Fruit fly (Drosophila melanogaster) S2 (cell line): ENCODE results near the gene fry.

Experiments
- CG8478 ChIP-seq: fragments of >200 bp; optimal IDR thresholded peaks from 2 replicates; lab custom pipeline; 2018
- CTCF ChIP-seq, 2 experiments: fragments of >200 bp; optimal IDR thresholded peaks; 2 replicates each; lab custom pipeline; 2018

fry gene

DNA sequence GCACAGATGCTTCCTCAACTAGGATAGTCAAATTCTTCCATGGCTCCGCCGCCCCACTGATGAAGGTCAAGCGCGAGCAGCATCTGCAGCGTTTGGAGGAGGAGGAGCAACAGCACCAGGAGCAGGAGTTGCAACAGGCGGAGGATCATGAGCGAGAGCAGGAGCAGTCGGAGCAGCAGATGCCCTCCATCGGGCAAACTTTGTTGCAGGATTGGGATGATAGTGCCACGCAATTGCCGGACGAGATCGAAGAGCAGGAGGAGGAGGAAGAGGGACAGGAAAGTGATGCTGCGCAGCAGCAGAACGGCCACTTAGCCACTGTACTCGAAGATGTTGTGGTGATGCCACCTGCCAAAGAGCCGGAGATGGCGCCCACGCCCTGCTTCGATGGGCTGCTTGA is 26.7 kb upstream of the fry start:
- TF ChIP-seq CTCF (optimal IDR thresholded peaks at IDR 0.05; lab: Kevin White, UChicago) (no peak), CG8478 (lab: Kevin White, UChicago) (no peak)

- TF ChIP-seq CG8478 (lab: Kevin White, UChicago) (no peak), CTCF (optimal IDR thresholded peaks at IDR 0.05; lab: Kevin White, UChicago) (no peak)
These were observed 25.4 kb upstream of the fry start, which contains the start of gene CG16711 for dm6 chr3L:9704162-9704748. Gene CG16711 (plus strand): TSS chr3L:9704331.

DNA sequence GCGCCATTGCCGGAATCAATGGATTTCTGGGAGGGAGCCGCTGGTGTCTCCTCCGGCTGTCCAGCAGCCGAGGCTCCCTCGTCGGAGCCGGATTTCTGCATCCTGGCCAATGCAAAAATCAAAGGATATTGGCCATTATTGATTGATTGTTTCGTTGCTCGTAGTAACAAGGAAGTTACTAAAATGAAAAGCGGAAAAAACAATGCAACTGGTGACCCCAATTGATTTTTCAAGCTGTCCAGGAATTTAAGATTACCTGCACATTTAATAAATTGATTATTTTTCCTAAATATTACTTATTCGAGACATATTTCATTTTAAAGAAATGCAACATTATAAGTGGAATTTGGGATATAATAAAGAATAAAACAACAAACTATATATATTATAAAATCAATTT is 24.6 kb upstream of the fry start, which contains the start of gene CG6761:
Gene CG6761 (minus strand): TSS at position 101 of the 400 bp plus-strand sequence.
- TF ChIP-seq CG8478 (lab: Kevin White, UChicago) (no peak), CTCF (optimal IDR thresholded peaks at IDR 0.05; lab: Kevin White, UChicago) (no peak)

dm6 chr3L:9698193-9698642 is 19.3 kb upstream of the fry start, which contains the start of gene Ubc4:
Gene Ubc4 (plus strand): TSS chr3L:9698336.
- no peak for TF ChIP-seq CG8478 (lab: Kevin White, UChicago)
- TF ChIP-seq CTCF (optimal IDR thresholded peaks at IDR 0.05; lab: Kevin White, UChicago), result no peak

dm6 chr3L:9697527-9697883 is 18.6 kb upstream of the fry start:
- no peak for TF ChIP-seq CG8478 (lab: Kevin White, UChicago)
- no peak for TF ChIP-seq CTCF (optimal IDR thresholded peaks at IDR 0.05; lab: Kevin White, UChicago)

DNA sequence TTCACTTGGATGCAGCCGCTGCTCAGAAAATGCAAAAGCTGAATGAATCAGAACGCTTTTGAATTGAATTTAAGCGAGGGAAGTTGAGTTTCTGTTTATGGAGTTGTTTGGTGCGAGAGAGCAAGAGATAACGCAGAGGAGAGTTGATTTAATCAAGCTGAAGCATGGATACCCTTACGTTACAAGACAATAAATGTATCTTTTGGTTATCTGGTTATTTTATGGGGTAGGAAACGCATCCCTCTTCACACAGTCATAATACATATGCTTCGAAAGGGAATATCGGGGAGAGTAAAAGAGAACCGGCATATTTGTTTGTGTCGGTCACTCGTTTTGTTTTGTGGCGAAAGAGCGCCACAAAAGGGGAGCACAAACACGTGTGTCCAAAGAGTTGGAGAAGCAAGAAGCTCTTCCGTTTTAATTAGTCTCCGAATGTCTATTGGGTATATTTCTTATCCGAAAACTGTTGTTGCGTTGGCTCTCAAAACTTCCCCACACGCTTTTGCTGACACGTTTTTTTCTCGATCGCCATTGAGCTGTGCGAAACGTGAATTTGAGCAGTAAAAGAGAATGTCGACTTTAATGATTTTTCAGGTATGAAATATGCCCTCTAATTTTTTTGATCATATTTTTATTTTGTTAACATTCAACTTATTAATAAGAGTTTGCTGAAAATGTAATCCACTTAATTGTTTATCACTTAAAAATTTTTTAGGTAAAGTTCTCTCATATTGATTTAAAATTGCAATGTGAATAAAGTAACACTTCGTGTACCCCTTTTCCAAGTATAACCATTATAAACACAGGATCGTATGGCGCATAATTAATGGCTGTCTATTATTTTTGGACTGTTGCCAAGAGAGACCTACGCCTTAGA is 18.0 kb upstream of the fry start, which contains the start of gene Prps:
Gene Prps (minus strand): TSS at position 51 of the 877 bp plus-strand sequence.
- TF ChIP-seq CG8478 (lab: Kevin White, UChicago) (no peak), CTCF (optimal IDR thresholded peaks at IDR 0.05; lab: Kevin White, UChicago) (no peak)

DNA sequence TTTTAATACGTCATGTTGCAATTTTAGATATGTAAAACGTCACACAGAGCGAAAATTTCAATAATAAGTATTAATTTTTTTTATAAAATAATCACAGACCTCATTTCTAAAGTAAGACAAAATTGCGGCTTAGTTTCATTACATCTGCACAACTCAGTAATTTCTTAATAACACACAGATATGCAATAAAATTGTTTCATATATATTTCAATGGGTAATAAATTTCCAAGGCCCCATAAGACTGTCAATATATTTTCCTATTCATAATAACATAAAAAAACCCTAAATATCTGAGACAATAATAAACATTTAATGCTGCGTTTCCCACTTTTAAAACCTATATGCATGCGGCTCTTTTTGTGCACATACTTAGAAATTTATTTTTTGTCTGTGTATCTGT is 16.7 kb upstream of the fry start:
- TF ChIP-seq CTCF (optimal IDR thresholded peaks at IDR 0.05; lab: Kevin White, UChicago) (no peak), CG8478 (lab: Kevin White, UChicago) (no peak)

dm6 chr3L:9695242-9695641 is 16.3 kb upstream of the fry start:
- TF ChIP-seq CG8478 (lab: Kevin White, UChicago) (no peak), CTCF (optimal IDR thresholded peaks at IDR 0.05; lab: Kevin White, UChicago) (no peak)

DNA sequence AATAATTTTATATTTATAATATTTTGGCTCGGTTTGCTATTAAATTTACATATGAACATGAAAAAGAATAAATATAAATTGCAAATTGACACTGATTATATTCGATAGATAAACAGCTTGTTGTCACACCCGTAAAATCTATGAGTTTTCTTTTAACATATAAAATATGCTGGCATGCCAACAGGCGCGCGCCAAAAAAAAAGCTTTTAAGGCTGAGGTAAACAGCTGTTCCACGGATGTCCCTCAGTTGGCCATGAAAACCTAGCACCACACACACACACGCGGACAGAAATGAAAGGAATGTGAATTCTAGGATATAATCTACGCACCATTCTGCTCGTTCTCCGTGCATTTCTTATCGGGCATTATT is 15.9 kb upstream of the fry start:
- no peak for TF ChIP-seq CG8478 (lab: Kevin White, UChicago)
- TF ChIP-seq CTCF (optimal IDR thresholded peaks at IDR 0.05; lab: Kevin White, UChicago), result no peak

DNA sequence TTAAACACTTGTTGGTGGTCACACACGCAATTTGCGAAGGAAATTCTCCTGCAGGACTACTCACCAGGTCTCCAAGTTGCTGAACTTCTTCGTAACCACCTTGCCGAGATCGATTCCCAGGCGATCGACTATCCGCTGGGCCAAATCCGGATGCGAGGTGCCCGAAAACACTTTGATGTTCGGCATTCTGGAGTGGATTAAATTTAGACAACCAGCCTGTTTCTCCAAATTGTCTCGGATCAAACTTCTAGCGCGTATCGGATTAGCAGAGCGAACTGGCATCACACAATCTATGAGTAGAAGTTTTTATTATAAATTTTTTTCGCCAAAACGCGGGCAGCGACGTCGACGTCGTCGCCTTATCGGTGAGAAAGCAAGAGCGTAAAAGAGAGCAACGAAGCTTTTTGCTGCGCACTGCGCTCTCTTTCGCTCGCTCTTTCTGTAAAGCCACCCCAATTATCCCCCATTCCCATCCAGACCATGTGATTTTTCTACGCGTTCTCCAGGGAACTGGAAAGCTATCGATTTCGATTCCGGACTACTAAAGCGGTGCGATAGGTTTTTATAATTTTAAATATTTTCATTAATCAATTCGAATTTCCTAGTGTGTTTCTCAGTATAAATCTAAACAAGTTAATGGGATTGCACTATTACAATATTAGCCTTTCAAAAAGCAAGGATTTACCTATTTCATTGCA is 15.4 kb upstream of the fry start:
- TF ChIP-seq CG8478 (lab: Kevin White, UChicago), result no peak
- no peak for TF ChIP-seq CTCF (optimal IDR thresholded peaks at IDR 0.05; lab: Kevin White, UChicago)

- TF ChIP-seq CG8478 (lab: Kevin White, UChicago) (no peak), CTCF (optimal IDR thresholded peaks at IDR 0.05; lab: Kevin White, UChicago) (no peak)
These were observed 14.7 kb upstream of the fry start for dm6 chr3L:9693552-9694133.

DNA sequence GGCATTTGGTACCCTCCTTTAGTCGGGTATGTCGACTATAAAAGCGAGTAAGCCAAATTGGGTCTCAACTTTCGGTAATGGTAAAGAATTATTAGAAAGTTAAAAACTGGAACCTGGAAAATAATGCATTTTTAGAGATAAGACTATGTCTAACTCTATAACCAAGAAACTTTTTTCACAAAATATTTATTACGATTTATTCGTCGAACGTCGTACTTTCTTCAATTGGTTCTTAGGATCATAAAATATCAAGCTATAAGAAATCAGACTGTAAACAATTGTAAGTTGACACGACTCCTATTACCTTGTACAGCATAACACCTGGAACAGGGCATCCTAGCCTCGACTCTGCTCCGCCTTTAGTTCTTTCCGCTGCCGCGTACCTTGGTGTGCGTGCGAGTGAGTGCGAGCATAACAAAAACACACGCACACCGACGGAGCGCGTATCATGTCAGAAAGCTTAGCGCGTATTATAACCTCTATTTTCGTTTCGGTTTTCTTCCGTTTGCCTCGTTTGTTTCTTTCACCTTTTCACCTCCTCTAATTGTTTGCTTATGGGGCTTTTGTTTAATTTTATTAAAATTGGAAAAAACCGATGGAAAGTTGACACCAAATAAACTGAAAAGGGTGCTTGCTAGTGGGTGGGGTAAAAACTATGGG is 14.1 kb upstream of the fry start:
- no peak for TF ChIP-seq CG8478 (lab: Kevin White, UChicago)
- TF ChIP-seq CTCF (optimal IDR thresholded peaks at IDR 0.05; lab: Kevin White, UChicago), result no peak

DNA sequence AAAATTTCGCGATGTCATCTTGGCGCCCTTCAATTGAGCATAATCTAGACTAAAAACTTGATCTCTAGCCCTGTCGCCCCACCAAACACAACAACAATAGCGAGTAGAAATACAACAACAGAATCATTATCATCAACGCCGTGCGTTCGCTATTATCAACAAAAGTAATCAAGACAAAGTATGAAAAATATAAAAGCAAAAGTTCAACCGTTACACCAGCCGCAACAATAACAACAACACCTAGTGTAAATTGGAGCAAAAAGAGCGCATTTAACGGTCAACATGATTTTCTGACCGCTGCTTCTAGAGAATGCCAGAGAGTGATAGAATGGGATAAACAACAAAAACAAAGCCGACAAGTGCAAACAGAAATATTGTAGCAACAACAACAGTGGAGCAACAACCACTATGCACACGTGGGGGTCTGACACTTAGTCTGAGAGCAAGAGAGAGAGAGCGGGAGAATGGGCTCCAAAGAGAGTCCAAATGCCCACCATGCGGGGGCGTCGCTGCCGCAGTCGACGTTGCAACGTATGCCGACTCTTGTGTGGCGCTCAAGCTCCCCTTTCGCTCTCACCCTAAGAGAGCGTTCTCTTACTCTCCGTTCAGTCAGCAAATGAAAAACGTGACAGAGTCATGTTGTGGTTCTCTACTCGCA is 13.5 kb upstream of the fry start:
- TF ChIP-seq CG8478 (lab: Kevin White, UChicago), result no peak
- TF ChIP-seq CTCF (optimal IDR thresholded peaks at IDR 0.05; lab: Kevin White, UChicago), result no peak
